Fruit fly (Drosophila melanogaster): Measurements from ENCODE around the gene fwd.
A peak's percentile ranks its signal among the peaks of the same experiment; 100 is the strongest.

Gene fwd

dm6 chr3L:273291-273690, 46.4 kb downstream of the fwd start, which contains the start of gene CG32845:
Gene CG32845, minus strand, starts transcription at chr3L:273391.
- no peak for TF ChIP-seq cnc (optimal IDR thresholded peaks at IDR 0.05)
- TF ChIP-seq ovo (GFP tag; optimal IDR thresholded peaks at IDR 0.05) = no peak
- TF ChIP-seq tj (GFP tag; optimal IDR thresholded peaks at IDR 0.05) = no peak
- no peak for TF ChIP-seq CG1620 (GFP tag; optimal IDR thresholded peaks at IDR 0.05)
- no peak for TF ChIP-seq CG11617 (GFP tag; optimal IDR thresholded peaks at IDR 0.05)
- no peak for TF ChIP-seq CG33017 (tag; optimal IDR thresholded peaks at IDR 0.05)
- no peak for TF ChIP-seq cic (GFP tag; optimal IDR thresholded peaks at IDR 0.05)
- no peak for TF ChIP-seq Crg-1 (GFP tag; optimal IDR thresholded peaks at IDR 0.05)
- TF ChIP-seq Hr96 (GFP tag; optimal IDR thresholded peaks at IDR 0.05) = no peak
- no peak for TF ChIP-seq CG14711 (tag; optimal IDR thresholded peaks at IDR 0.05)
- TF ChIP-seq CG12768 (GFP tag; optimal IDR thresholded peaks at IDR 0.05) = no peak
- no peak for TF ChIP-seq pad (GFP tag; optimal IDR thresholded peaks at IDR 0.05)
- no peak for TF ChIP-seq toe (GFP tag; optimal IDR thresholded peaks at IDR 0.05)
- TF ChIP-seq Mnt (GFP tag; optimal IDR thresholded peaks at IDR 0.05) = no peak
- TF ChIP-seq kay (GFP tag; ENCODE audit: borderline replicate concordance) = no peak
- no peak for TF ChIP-seq Clk (GFP tag; optimal IDR thresholded peaks at IDR 0.05)
- TF ChIP-seq CG7101 (tag; optimal IDR thresholded peaks at IDR 0.05) = no peak
- no peak for TF ChIP-seq CG5204 (GFP tag; optimal IDR thresholded peaks at IDR 0.05)
- TF ChIP-seq CG7045 (GFP tag; optimal IDR thresholded peaks at IDR 0.05) = no peak

- TF ChIP-seq CG33017 (tag; optimal IDR thresholded peaks at IDR 0.05) (no peak), ovo (GFP tag; optimal IDR thresholded peaks at IDR 0.05) (no peak), Mnt (GFP tag; optimal IDR thresholded peaks at IDR 0.05) (no peak), bab1 (GFP tag; optimal IDR thresholded peaks at IDR 0.05) (peak; percentile 13), kay (GFP tag; ENCODE audit: borderline replicate concordance) (no peak)
These were observed 48.0 kb downstream of the fwd start for dm6 chr3L:271501-272249.

dm6 chr3L:270760-271500, 48.8 kb downstream of the fwd start, which contains the start of gene miple2:
Gene miple2, plus strand, starts transcription at chr3L:271200.
- TF ChIP-seq bab1 (GFP tag; optimal IDR thresholded peaks at IDR 0.05) = no peak
- peak; percentile 50 to 70 for TF ChIP-seq cnc (optimal IDR thresholded peaks at IDR 0.05)
- no peak for TF ChIP-seq CG7045 (GFP tag; optimal IDR thresholded peaks at IDR 0.05)
- no peak for TF ChIP-seq toe (GFP tag; optimal IDR thresholded peaks at IDR 0.05)
- TF ChIP-seq kay (GFP tag; ENCODE audit: borderline replicate concordance) = no peak
- TF ChIP-seq Clk (GFP tag; optimal IDR thresholded peaks at IDR 0.05) = no peak
- TF ChIP-seq Mnt (GFP tag; optimal IDR thresholded peaks at IDR 0.05) = no peak
- TF ChIP-seq CG5204 (GFP tag; optimal IDR thresholded peaks at IDR 0.05) = no peak
- TF ChIP-seq CG11617 (GFP tag; optimal IDR thresholded peaks at IDR 0.05) = peak; percentile 14
- peak; percentile 1 for TF ChIP-seq cic (GFP tag; optimal IDR thresholded peaks at IDR 0.05)
- no peak for TF ChIP-seq CG12768 (GFP tag; optimal IDR thresholded peaks at IDR 0.05)
- TF ChIP-seq Crg-1 (GFP tag; optimal IDR thresholded peaks at IDR 0.05) = no peak
- TF ChIP-seq CG14711 (tag; optimal IDR thresholded peaks at IDR 0.05) = no peak
- no peak for TF ChIP-seq CG33017 (tag; optimal IDR thresholded peaks at IDR 0.05)
- peak; percentile 10 for TF ChIP-seq CG7101 (tag; optimal IDR thresholded peaks at IDR 0.05)
- no peak for TF ChIP-seq Hr96 (GFP tag; optimal IDR thresholded peaks at IDR 0.05)
- TF ChIP-seq tj (GFP tag; optimal IDR thresholded peaks at IDR 0.05) = peak; percentile 68
- no peak for TF ChIP-seq ovo (GFP tag; optimal IDR thresholded peaks at IDR 0.05)
- no peak for TF ChIP-seq CG1620 (GFP tag; optimal IDR thresholded peaks at IDR 0.05)
- peak; percentile 27 for TF ChIP-seq pad (GFP tag; optimal IDR thresholded peaks at IDR 0.05)

dm6 chr3L:267618-268017, 52.1 kb downstream of the fwd start:
- no peak for TF ChIP-seq tj (GFP tag; optimal IDR thresholded peaks at IDR 0.05)

DNA sequence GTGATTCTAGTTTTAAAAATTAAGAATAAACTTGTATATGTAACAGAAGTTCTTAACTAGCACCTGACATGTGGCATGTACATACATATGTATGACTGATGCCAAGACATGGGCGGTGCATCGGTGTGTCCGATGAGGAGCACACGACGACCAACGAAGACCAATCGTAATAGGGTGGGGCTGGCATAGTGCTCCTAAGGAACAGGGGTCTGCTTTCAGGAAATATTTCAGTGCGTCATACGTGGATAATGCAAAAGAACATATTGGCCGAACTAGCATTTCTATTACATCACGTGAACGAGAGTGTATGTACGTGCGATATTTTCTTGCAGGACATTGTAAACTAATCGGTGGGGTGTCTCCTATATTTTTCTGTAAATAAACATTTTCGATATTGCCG, 52.6 kb downstream of the fwd start, which contains the start of gene miple1:
Gene miple1, plus strand, starts transcription at position 217 of the 400 bp plus-strand sequence.
- TF ChIP-seq CG12768 (GFP tag; optimal IDR thresholded peaks at IDR 0.05) (no peak), CG33017 (tag; optimal IDR thresholded peaks at IDR 0.05) (no peak), cnc (optimal IDR thresholded peaks at IDR 0.05) (no peak), tj (GFP tag; optimal IDR thresholded peaks at IDR 0.05) (no peak), Mnt (GFP tag; optimal IDR thresholded peaks at IDR 0.05) (no peak), toe (GFP tag; optimal IDR thresholded peaks at IDR 0.05) (no peak), Hr96 (GFP tag; optimal IDR thresholded peaks at IDR 0.05) (no peak), CG5204 (GFP tag; optimal IDR thresholded peaks at IDR 0.05) (no peak), CG7045 (GFP tag; optimal IDR thresholded peaks at IDR 0.05) (no peak), bab1 (GFP tag; optimal IDR thresholded peaks at IDR 0.05) (no peak), CG14711 (tag; optimal IDR thresholded peaks at IDR 0.05) (no peak), Crg-1 (GFP tag; optimal IDR thresholded peaks at IDR 0.05) (no peak), CG1620 (GFP tag; optimal IDR thresholded peaks at IDR 0.05) (no peak), CG7101 (tag; optimal IDR thresholded peaks at IDR 0.05) (no peak), kay (GFP tag; ENCODE audit: borderline replicate concordance) (no peak), Clk (GFP tag; optimal IDR thresholded peaks at IDR 0.05) (no peak), CG11617 (GFP tag; optimal IDR thresholded peaks at IDR 0.05) (no peak)

DNA sequence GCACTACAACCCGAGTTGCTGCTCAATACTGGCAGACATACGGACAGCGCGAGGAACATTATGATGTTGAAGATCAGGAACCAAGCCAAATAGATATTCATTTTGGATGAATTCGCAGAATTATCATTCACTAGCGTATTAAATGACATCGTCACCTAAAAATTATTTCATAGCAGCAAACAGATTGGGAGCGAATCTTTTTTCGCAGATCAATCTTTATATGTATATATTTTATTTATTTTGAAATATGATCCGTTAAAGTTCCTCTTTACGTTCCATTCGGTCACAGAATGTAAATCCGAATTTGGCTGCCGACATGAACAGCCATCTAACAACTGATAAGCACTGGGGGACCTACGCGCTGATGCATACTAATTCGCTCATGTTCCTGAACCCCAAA, 53.9 kb downstream of the fwd start, which contains the start of gene CG34263:
Gene CG34263, minus strand, starts transcription at position 101 of the 400 bp plus-strand sequence.
- TF ChIP-seq pad (GFP tag; optimal IDR thresholded peaks at IDR 0.05) = no peak
- TF ChIP-seq CG5204 (GFP tag; optimal IDR thresholded peaks at IDR 0.05) = no peak
- TF ChIP-seq CG33017 (tag; optimal IDR thresholded peaks at IDR 0.05) = no peak
- no peak for TF ChIP-seq CG1620 (GFP tag; optimal IDR thresholded peaks at IDR 0.05)
- no peak for TF ChIP-seq Clk (GFP tag; optimal IDR thresholded peaks at IDR 0.05)
- TF ChIP-seq CG7101 (tag; optimal IDR thresholded peaks at IDR 0.05) = no peak
- TF ChIP-seq CG14711 (tag; optimal IDR thresholded peaks at IDR 0.05) = no peak

Measured in whole organism, adult.